Fruit fly (Drosophila melanogaster): ENCODE data around the gene CG12071.

DNA sequence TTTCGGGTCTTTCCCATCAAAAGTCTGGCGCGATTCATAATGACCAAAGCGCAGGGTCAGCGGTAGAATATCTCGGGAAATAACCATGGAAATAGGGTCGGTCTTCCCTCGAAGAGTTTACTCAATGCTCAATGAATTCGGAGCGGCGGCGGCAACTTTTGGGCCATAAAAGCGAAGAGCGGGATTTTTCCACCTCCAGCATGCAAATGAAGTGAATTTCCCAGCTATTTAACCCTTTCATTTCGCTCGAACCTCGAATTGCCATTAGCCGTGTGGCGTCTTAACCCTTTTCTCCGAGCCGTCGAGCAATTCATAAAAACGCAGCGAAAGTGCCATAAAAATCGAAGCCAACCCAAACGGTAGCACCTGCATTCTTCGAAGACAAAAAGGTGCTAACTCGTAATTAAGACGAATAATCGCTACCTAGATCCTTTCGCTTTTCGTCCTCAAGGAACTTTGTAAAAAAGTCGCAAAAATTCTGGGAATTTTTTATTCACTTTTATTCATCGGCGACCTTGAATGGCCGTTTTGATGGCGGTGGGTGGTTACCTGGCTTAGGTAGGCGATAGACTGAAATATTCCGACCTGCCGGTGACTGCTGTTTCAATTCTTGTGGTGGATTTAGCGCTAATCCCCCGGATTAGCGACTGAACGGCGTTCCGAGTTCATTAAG, 31.2 kb downstream of the CG12071 start:
- TF ChIP-seq D1 (tag; optimal IDR thresholded peaks at IDR 0.05) = no peak
- TF ChIP-seq CG9948 (tag; optimal IDR thresholded peaks at IDR 0.05) = no peak
- no peak for TF ChIP-seq CG13204 (GFP tag; optimal IDR thresholded peaks at IDR 0.05)
- TF ChIP-seq CG8301 (tag; optimal IDR thresholded peaks at IDR 0.05) = no peak
- no peak for TF ChIP-seq CG12605 (GFP tag; IDR thresholded peaks at IDR 0.05)
- TF ChIP-seq CG14655 (GFP tag; optimal IDR thresholded peaks at IDR 0.05) = no peak
- no peak for TF ChIP-seq Pif1A (GFP tag; optimal IDR thresholded peaks at IDR 0.05)
- TF ChIP-seq EcR (GFP tag; optimal IDR thresholded peaks at IDR 0.05) = no peak
- no peak for TF ChIP-seq gl (tag; optimal IDR thresholded peaks at IDR 0.05)
- TF ChIP-seq Pif1B (GFP tag; optimal IDR thresholded peaks at IDR 0.05) = no peak
- TF ChIP-seq CG34367 (tag; optimal IDR thresholded peaks at IDR 0.05) = no peak
- no peak for TF ChIP-seq CG32121 (GFP tag; IDR thresholded peaks at IDR 0.05)
- no peak for TF ChIP-seq CG10348 (GFP tag; IDR thresholded peaks at IDR 0.05)
